Worm (Caenorhabditis elegans) whole organism, mixed stage, embryonic: Measurements from ENCODE around the gene srw-21.
A peak's percentile ranks its signal among the peaks of the same experiment; 100 is the strongest.

Experiments used
- bed-3 ChIP-seq: fragments of 200-800 bp; sonication (Bioruptor generic); optimal IDR thresholded peaks from 3 replicates; lab custom pipeline; 2018; ENCODE audit warnings: mild to moderate bottlenecking, missing genetic modification characterization, moderate library complexity, missing compliant biosample characterization
- ceh-43 ChIP-seq: fragments of 200-800 bp; sonication (Bioruptor generic); optimal IDR thresholded peaks from 2 replicates; lab custom pipeline; 2018; ENCODE audit warnings: mild to moderate bottlenecking, missing genetic modification characterization, moderate library complexity, missing compliant biosample characterization
- ceh-83 ChIP-seq: fragments of 200-800 bp; sonication (Bioruptor generic); optimal IDR thresholded peaks from 2 replicates; lab custom pipeline; 2018; ENCODE audit warnings: mild to moderate bottlenecking, missing genetic modification characterization, missing compliant biosample characterization
- ces-1 ChIP-seq: fragments of 150-350 bp; optimal IDR thresholded peaks from 2 replicates; lab custom pipeline; 2014; ENCODE audit warnings: missing biosample characterization, missing genetic modification reagents, missing genetic modification characterization
- cnd-1 ChIP-seq: fragments of 200-800 bp; sonication (Bioruptor generic); optimal IDR thresholded peaks from 2 replicates; lab custom pipeline; 2018; ENCODE audit warnings: mild to moderate bottlenecking, missing genetic modification characterization, missing compliant biosample characterization
- drap-1 ChIP-seq: fragments of 200-800 bp; sonication (Bioruptor generic); optimal IDR thresholded peaks from 3 replicates; lab custom pipeline; 2018; ENCODE audit warnings: mild to moderate bottlenecking, missing genetic modification characterization, missing compliant biosample characterization
- elt-1 ChIP-seq: sonication (generic microtip); optimal IDR thresholded peaks from 2 replicates; lab custom pipeline; 2017; ENCODE audit warnings: missing genetic modification characterization, mild to moderate bottlenecking, missing compliant biosample characterization, antibody characterized with exemption, moderate library complexity, borderline replicate concordance; ENCODE audit not compliant: insufficient read depth
- elt-3 ChIP-seq: fragments of 150-350 bp; optimal IDR thresholded peaks from 2 replicates; lab custom pipeline; 2014; ENCODE audit warnings: missing biosample characterization, missing genetic modification characterization
- ham-2 ChIP-seq: fragments of 200-800 bp; sonication (Bioruptor generic); optimal IDR thresholded peaks from 2 replicates; lab custom pipeline; 2018; ENCODE audit warnings: mild to moderate bottlenecking, missing genetic modification characterization, missing compliant biosample characterization
- hlh-1 ChIP-seq: fragments of 150-350 bp; optimal IDR thresholded peaks from 2 replicates; lab custom pipeline; 2014; ENCODE audit warnings: missing biosample characterization, missing genetic modification reagents, missing genetic modification characterization
- lin-13 ChIP-seq: fragments of 150-350 bp; optimal IDR thresholded peaks from 2 replicates; lab custom pipeline; 2014; ENCODE audit warnings: missing biosample characterization, missing genetic modification characterization
- lsy-2 ChIP-seq: fragments of 150-350 bp; optimal IDR thresholded peaks from 2 replicates; lab custom pipeline; 2014; ENCODE audit warnings: missing biosample characterization, missing genetic modification characterization
- mep-1 ChIP-seq: fragments of 150-350 bp; optimal IDR thresholded peaks from 2 replicates; lab custom pipeline; 2017; ENCODE audit warnings: missing biosample characterization, missing genetic modification reagents, missing genetic modification characterization, inconsistent platforms
- mls-2 ChIP-seq: sonication (generic microtip); optimal IDR thresholded peaks from 2 replicates; lab custom pipeline; 2016; ENCODE audit warnings: mild to moderate bottlenecking, missing genetic modification characterization, moderate library complexity, missing compliant biosample characterization
- nhr-12 ChIP-seq: fragments of 150-350 bp; optimal IDR thresholded peaks from 2 replicates; lab custom pipeline; 2014; ENCODE audit warnings: missing biosample characterization, missing genetic modification characterization
- nhr-2 ChIP-seq: fragments of 150-350 bp; optimal IDR thresholded peaks from 2 replicates; lab custom pipeline; 2014; ENCODE audit warnings: missing biosample characterization, missing genetic modification characterization
- nhr-237 ChIP-seq: fragments of 150-350 bp; optimal IDR thresholded peaks from 2 replicates; lab custom pipeline; 2014; ENCODE audit warnings: missing biosample characterization, missing genetic modification characterization
- nhr-28 ChIP-seq: fragments of 150-350 bp; optimal IDR thresholded peaks from 2 replicates; lab custom pipeline; 2014; ENCODE audit warnings: missing biosample characterization, missing genetic modification characterization
- nhr-76 ChIP-seq: sonication (generic microtip); optimal IDR thresholded peaks from 2 replicates; lab custom pipeline; 2017; ENCODE audit warnings: missing biosample characterization, missing genetic modification characterization
- pha-4 ChIP-seq: fragments of 150-350 bp; optimal IDR thresholded peaks from 2 replicates; lab custom pipeline; 2018; ENCODE audit warnings: missing biosample characterization, missing genetic modification reagents, missing genetic modification characterization
- sem-2 ChIP-seq: fragments of 200-800 bp; sonication (Bioruptor generic); optimal IDR thresholded peaks from 2 replicates; lab custom pipeline; 2018; ENCODE audit warnings: mild to moderate bottlenecking, missing genetic modification characterization, missing compliant biosample characterization
- snpc-4 ChIP-seq: fragments of 150-350 bp; optimal IDR thresholded peaks from 2 replicates; lab custom pipeline; 2014; ENCODE audit warnings: missing biosample characterization, missing genetic modification characterization
- sptf-1 ChIP-seq: sonication (generic microtip); optimal IDR thresholded peaks from 2 replicates; lab custom pipeline; 2017; ENCODE audit warnings: mild to moderate bottlenecking, missing genetic modification characterization, moderate library complexity, missing compliant biosample characterization
- unc-120 ChIP-seq: sonication (generic microtip); optimal IDR thresholded peaks from 2 replicates; lab custom pipeline; 2017; ENCODE audit warnings: missing genetic modification characterization, missing compliant biosample characterization; ENCODE audit not compliant: poor library complexity, severe bottlenecking
- unc-39 ChIP-seq: fragments of 150-350 bp; optimal IDR thresholded peaks from 2 replicates; lab custom pipeline; 2014; ENCODE audit warnings: missing biosample characterization, missing genetic modification characterization
- zip-8 ChIP-seq: fragments of 150-350 bp; optimal IDR thresholded peaks from 2 replicates; lab custom pipeline; 2014; ENCODE audit warnings: missing biosample characterization, missing genetic modification characterization

The srw-21 gene

ce11 chrV:15511613-15512216 is 23.9 kb downstream of the srw-21 start, which contains the start of gene rpl-38:
TSS of gene rpl-38 (plus strand) at chrV:15512166.
- TF ChIP-seq ces-1 (GFP tag; lab: Kevin White, UChicago) (peak; percentile 96), nhr-237 (tag; lab: Kevin White, UChicago) (peak; percentile 77), mep-1 (tag; lab: Kevin White, UChicago) (peak; percentile 85), cnd-1 (tag; lab: Kevin White, UChicago) (peak; percentile 6), elt-3 (tag; lab: Kevin White, UChicago) (no peak), elt-1 (tag; lab: Kevin White, UChicago) (no peak), pha-4 (tag; lab: Kevin White, UChicago) (peak; percentile 87), lin-13 (peak; percentile 80), drap-1 (GFP tag; lab: Kevin White, UChicago) (peak; percentile 70), lsy-2 (peak; percentile 98), sem-2 (GFP tag; lab: Kevin White, UChicago) (no peak), hlh-1 (tag; lab: Kevin White, UChicago) (peak; percentile 17), sptf-1 (tag; lab: Kevin White, UChicago) (peak; percentile 16), mls-2 (peak; percentile 33)

ce11 chrV:15512856-15513756 is 25.2 kb downstream of the srw-21 start:
- TF ChIP-seq ceh-43 (GFP tag; lab: Kevin White, UChicago) (no peak), lin-13 (no peak), drap-1 (GFP tag; lab: Kevin White, UChicago) (no peak), ham-2 (GFP tag; lab: Kevin White, UChicago) (no peak), nhr-12 (tag; lab: Kevin White, UChicago) (no peak), pha-4 (tag; lab: Kevin White, UChicago) (no peak), zip-8 (peak; percentile 82), unc-120 (no peak)

DNA sequence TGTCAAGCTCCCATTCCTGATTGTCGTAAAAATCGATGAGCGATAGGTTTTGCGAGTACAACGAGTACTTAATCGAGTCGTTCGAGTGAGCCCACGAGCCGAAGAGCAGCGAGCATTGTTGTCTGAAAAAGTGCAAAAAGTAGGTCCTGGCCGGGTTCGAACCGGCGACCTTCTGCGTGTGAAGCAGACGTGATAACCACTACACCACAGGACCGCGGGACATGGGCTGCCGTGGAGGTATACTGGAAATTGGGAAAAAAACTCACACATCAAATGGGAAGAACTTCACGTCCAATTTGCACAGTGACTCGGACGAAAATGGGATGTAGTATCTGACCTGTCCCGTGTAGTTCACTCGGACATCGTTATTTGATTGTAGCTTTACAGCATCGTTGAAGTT is 27.5 kb downstream of the srw-21 start:
- TF ChIP-seq nhr-28 (tag; lab: Kevin White, UChicago) (no peak), nhr-2 (tag; lab: Kevin White, UChicago) (no peak), cnd-1 (tag; lab: Kevin White, UChicago) (no peak), nhr-76 (tag; lab: Kevin White, UChicago) (no peak), ceh-83 (GFP tag; lab: Kevin White, UChicago) (no peak), pha-4 (tag; lab: Kevin White, UChicago) (no peak), hlh-1 (tag; lab: Kevin White, UChicago) (no peak), sptf-1 (tag; lab: Kevin White, UChicago) (no peak), ceh-43 (GFP tag; lab: Kevin White, UChicago) (no peak), bed-3 (no peak), mep-1 (tag; lab: Kevin White, UChicago) (no peak), elt-1 (tag; lab: Kevin White, UChicago) (no peak), elt-3 (tag; lab: Kevin White, UChicago) (no peak), drap-1 (GFP tag; lab: Kevin White, UChicago) (no peak), snpc-4 (tag; lab: Kevin White, UChicago) (no peak), ces-1 (GFP tag; lab: Kevin White, UChicago) (no peak)

ce11 chrV:15516476-15516875 is 28.6 kb downstream of the srw-21 start:
- no peak for TF ChIP-seq unc-120
- TF ChIP-seq pha-4 (tag; lab: Kevin White, UChicago), result no peak

ce11 chrV:15517413-15517812 is 29.5 kb downstream of the srw-21 start, which contains the start of gene F21A3.3:
TSS of gene F21A3.3 (plus strand) at chrV:15517713.
- TF ChIP-seq sptf-1 (tag; lab: Kevin White, UChicago), result no peak
- no peak for TF ChIP-seq nhr-28 (tag; lab: Kevin White, UChicago)
- no peak for TF ChIP-seq unc-39 (tag; lab: Kevin White, UChicago)
- TF ChIP-seq, all 35 proteins: peak for 0
